Worm (Caenorhabditis elegans): ENCODE data around the gene F18E9.8.
"Not testable (repeated sequence)": the region's sequence is repeated elsewhere in the genome, so short reads cannot be mapped to it uniquely, and the experiment has no call there.

F18E9.8 gene

DNA sequence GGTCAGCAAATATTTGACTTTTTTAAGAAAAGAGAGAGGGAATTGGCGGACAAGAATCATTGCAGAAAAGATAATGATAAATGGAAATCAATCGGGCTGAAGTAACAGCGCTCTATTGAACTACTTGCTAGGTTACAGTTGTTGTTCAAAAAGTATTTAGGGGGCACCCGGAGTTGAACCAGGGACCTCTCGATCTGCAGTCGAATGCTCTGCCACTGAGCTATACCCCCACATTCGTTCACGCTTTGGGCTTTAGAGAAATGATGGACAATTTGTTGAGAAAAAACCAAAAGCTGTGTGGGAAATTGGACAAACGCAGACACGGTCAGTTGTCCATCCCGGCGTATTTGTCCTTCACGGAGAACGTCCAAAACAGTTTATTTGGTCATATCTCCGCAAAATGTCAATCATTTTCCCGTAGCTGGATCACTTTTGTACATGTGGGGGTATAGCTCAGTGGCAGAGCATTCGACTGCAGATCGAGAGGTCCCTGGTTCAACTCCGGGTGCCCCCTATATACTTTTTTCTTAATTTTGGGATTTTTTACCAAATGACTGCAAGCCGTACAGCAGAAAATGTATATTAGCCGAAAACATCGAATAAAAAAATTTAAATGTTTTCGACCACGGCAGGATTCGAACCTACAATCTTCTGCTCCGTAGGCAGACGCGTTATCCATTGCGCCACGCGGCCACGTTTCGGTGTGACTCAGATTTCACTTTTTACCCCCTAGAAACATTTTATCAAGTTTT, 42.7 kb upstream of the F18E9.8 start (continued):
- TF ChIP-seq Y48G9A.11 (GFP tag; IDR thresholded peaks at IDR 0.05) (no peak), set-16 (GFP tag; IDR thresholded peaks at IDR 0.05) (no peak), nhr-48 (tag; optimal IDR thresholded peaks at IDR 0.05) (peak; percentile 12), T26A8.4 (GFP tag; IDR thresholded peaks at IDR 0.05) (peak; percentile 89), jun-1 (tag; optimal IDR thresholded peaks at IDR 0.05) (no peak), ces-1 (GFP tag; optimal IDR thresholded peaks at IDR 0.05) (no peak), aly-2 (tag; optimal IDR thresholded peaks at IDR 0.05) (no peak), snpc-4 (tag; optimal IDR thresholded peaks at IDR 0.05) (no peak), R02D3.7 (tag; optimal IDR thresholded peaks at IDR 0.05) (no peak), ctbp-1 (GFP tag; IDR thresholded peaks at IDR 0.05) (peak; percentile 67), skn-1 (tag; optimal IDR thresholded peaks at IDR 0.05) (no peak), lin-29 (GFP tag; IDR thresholded peaks at IDR 0.05) (no peak), ceh-82 (tag; optimal IDR thresholded peaks at IDR 0.05) (no peak), lin-15B (tag; optimal IDR thresholded peaks at IDR 0.05) (no peak), tag-97 (GFP tag; IDR thresholded peaks at IDR 0.05) (no peak), ceh-32 (tag; optimal IDR thresholded peaks at IDR 0.05; ENCODE audit: poor library complexity) (no peak), F26F4.8 (GFP tag; conservative IDR thresholded peaks at IDR 0.05) (0 out of 2 replicates have a peak, but pooled peaks have one; percentile 57), egl-43 (GFP tag; IDR thresholded peaks at IDR 0.05) (peak; percentile 89), nhr-25 (tag; optimal IDR thresholded peaks at IDR 0.05; ENCODE audit: borderline replicate concordance, insufficient read depth) (no peak)

ce11 chrX:8613053-8613452, 31.7 kb upstream of the F18E9.8 start, which contains the start of gene K01A12.2:
TSS of gene K01A12.2 (plus strand) at chrX:8613353.
- TF ChIP-seq fos-1 (tag; optimal IDR thresholded peaks at IDR 0.05) (no peak), rbr-2 (tag; optimal IDR thresholded peaks at IDR 0.05) (no peak), hlh-30 (tag; optimal IDR thresholded peaks at IDR 0.05; ENCODE audit: insufficient read depth) (no peak), aha-1 (tag) (no peak), Y5F2A.4 (GFP tag; optimal IDR thresholded peaks at IDR 0.05) (no peak), Y105C5A.15 (GFP tag; IDR thresholded peaks at IDR 0.05) (no peak), ceh-20 (GFP tag; IDR thresholded peaks at IDR 0.05) (no peak), ama-1 (optimal IDR thresholded peaks at IDR 0.05) (no peak), lin-39 (tag; optimal IDR thresholded peaks at IDR 0.05) (no peak), egl-43 (GFP tag; IDR thresholded peaks at IDR 0.05) (no peak), lir-3 (tag; optimal IDR thresholded peaks at IDR 0.05) (no peak), hif-1 (tag; optimal IDR thresholded peaks at IDR 0.05) (no peak), snpc-4 (tag; optimal IDR thresholded peaks at IDR 0.05) (no peak), T20F7.1 (GFP tag; optimal IDR thresholded peaks at IDR 0.05) (no peak), jun-1 (tag; optimal IDR thresholded peaks at IDR 0.05) (no peak)

DNA sequence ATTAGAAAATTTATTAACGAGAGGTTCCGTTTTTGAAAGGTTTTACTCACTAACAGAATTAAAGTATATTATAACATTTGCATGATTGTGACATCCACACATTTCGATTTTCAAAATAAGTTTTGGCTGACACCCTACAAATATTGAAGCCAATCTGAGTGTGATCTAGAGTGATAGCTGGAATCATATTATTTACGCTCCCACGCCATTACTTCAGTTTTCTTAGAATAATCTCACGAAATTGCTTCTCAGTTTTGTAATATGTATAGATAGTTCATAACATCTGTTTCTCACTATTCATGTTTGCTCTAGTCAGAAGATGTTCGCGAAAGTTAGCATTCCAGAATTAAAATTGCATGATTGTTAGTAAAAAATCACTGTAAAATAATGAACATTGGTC, 30.9 kb upstream of the F18E9.8 start:
- TF ChIP-seq aha-1 (tag) = peak; percentile 12
- no peak for TF ChIP-seq ceh-28 (tag; optimal IDR thresholded peaks at IDR 0.05)
- TF ChIP-seq ceh-82 (tag; optimal IDR thresholded peaks at IDR 0.05) = no peak
- TF ChIP-seq unc-62 (GFP tag; optimal IDR thresholded peaks at IDR 0.05 in 1 of 2) = peak in 1 of 2 experiments; percentile 58
- no peak for TF ChIP-seq unc-62 (tag; optimal IDR thresholded peaks at IDR 0.05)
- TF ChIP-seq nhr-11 (tag; optimal IDR thresholded peaks at IDR 0.05) = peak; percentile 26

- TF ChIP-seq jun-1 (tag; optimal IDR thresholded peaks at IDR 0.05); nhr-42 (GFP tag; IDR thresholded peaks at IDR 0.05); fos-1 (tag; optimal IDR thresholded peaks at IDR 0.05): not testable (repeated sequence)
Observed at ce11 chrX:8610606-8611005, 29.3 kb upstream of the F18E9.8 start, which contains the start of gene K01A12.4. TSS of gene K01A12.4 (plus strand) at chrX:8610906.
